Worm (Caenorhabditis elegans): ENCODE results near the gene exos-9.

Gene exos-9

ce11 chrIII:7166664-7167567 lies 31.0 kb downstream of the exos-9 start (continued):
- TF ChIP-seq nhr-76 (tag; optimal IDR thresholded peaks at IDR 0.05) (no peak), egl-27 (tag; optimal IDR thresholded peaks at IDR 0.05) (peak in 1 of 2 experiments; percentile 46), unc-130 (tag; optimal IDR thresholded peaks at IDR 0.05) (no peak), efl-1 (optimal IDR thresholded peaks at IDR 0.05) (peak; percentile 61), efl-1 (GFP tag; optimal IDR thresholded peaks at IDR 0.05 in 1 of 2) (peak in 1 of 2 experiments; percentile 38), ama-1 (optimal IDR thresholded peaks at IDR 0.05) (no peak), hlh-4 (tag; optimal IDR thresholded peaks at IDR 0.05) (no peak), jun-1 (tag; optimal IDR thresholded peaks at IDR 0.05) (no peak), C34B4.2 (tag; optimal IDR thresholded peaks at IDR 0.05) (no peak), ceh-63 (GFP tag; optimal IDR thresholded peaks at IDR 0.05) (no peak), tbx-2 (tag; optimal IDR thresholded peaks at IDR 0.05) (peak; percentile 36), egl-13 (tag; optimal IDR thresholded peaks at IDR 0.05) (no peak), sox-4 (tag; optimal IDR thresholded peaks at IDR 0.05) (no peak), hlh-17 (GFP tag; optimal IDR thresholded peaks at IDR 0.05; ENCODE audit: borderline replicate concordance) (no peak), nhr-28 (tag; optimal IDR thresholded peaks at IDR 0.05) (no peak), vab-15 (tag; optimal IDR thresholded peaks at IDR 0.05) (no peak), snpc-4 (tag; optimal IDR thresholded peaks at IDR 0.05) (peak; percentile 14), mab-9 (GFP tag; IDR thresholded peaks at IDR 0.05) (no peak), nhr-84 (tag; optimal IDR thresholded peaks at IDR 0.05) (no peak), elt-3 (tag; optimal IDR thresholded peaks at IDR 0.05) (peak in 1 of 6 experiments; percentile 14), mep-1 (tag; optimal IDR thresholded peaks at IDR 0.05) (peak; percentile 82), nhr-47 (tag; optimal IDR thresholded peaks at IDR 0.05) (peak; percentile 44), unc-86 (tag; optimal IDR thresholded peaks at IDR 0.05) (peak; percentile 14), tlp-1 (tag; optimal IDR thresholded peaks at IDR 0.05) (no peak), aly-2 (tag; optimal IDR thresholded peaks at IDR 0.05) (no peak), snu-23 (GFP tag; optimal IDR thresholded peaks at IDR 0.05) (peak; percentile 51), mdl-1 (tag; optimal IDR thresholded peaks at IDR 0.05) (peak in 1 of 2 experiments; percentile 40), pqm-1 (tag; optimal IDR thresholded peaks at IDR 0.05) (no peak), zip-4 (GFP tag; optimal IDR thresholded peaks at IDR 0.05) (no peak), dpl-1 (GFP tag; optimal IDR thresholded peaks at IDR 0.05) (peak in 2 of 3 experiments; percentile 16 to 49), nhr-12 (tag; optimal IDR thresholded peaks at IDR 0.05) (no peak), nhr-90 (tag; optimal IDR thresholded peaks at IDR 0.05; ENCODE audit: poor library complexity) (no peak), sptf-1 (tag; optimal IDR thresholded peaks at IDR 0.05) (no peak), nhr-20 (tag; optimal IDR thresholded peaks at IDR 0.05) (no peak), lin-39 (tag; optimal IDR thresholded peaks at IDR 0.05) (no peak), unc-62 (GFP tag; optimal IDR thresholded peaks at IDR 0.05) (no peak), zag-1 (tag; optimal IDR thresholded peaks at IDR 0.05) (no peak), lsy-2 (tag; optimal IDR thresholded peaks at IDR 0.05) (peak; percentile 12 to 63)

- peak; percentile 77 for TF ChIP-seq xbp-1 (tag; optimal IDR thresholded peaks at IDR 0.05)
- peak; percentile 83 for TF ChIP-seq elt-2 (tag; optimal IDR thresholded peaks at IDR 0.05)
- TF ChIP-seq unc-30 (tag; optimal IDR thresholded peaks at IDR 0.05): no peak
- TF ChIP-seq unc-86 (tag; optimal IDR thresholded peaks at IDR 0.05): no peak
- peak in 1 of 2 experiments; percentile 47 for TF ChIP-seq lsy-2 (tag; optimal IDR thresholded peaks at IDR 0.05)
- peak in 1 of 2 experiments; percentile 11 for TF ChIP-seq mdl-1 (tag; optimal IDR thresholded peaks at IDR 0.05)
- TF ChIP-seq jun-1 (tag; optimal IDR thresholded peaks at IDR 0.05): peak; percentile 10
- no peak for TF ChIP-seq nhr-77 (tag; optimal IDR thresholded peaks at IDR 0.05)
- TF ChIP-seq C34B4.2 (tag; optimal IDR thresholded peaks at IDR 0.05): no peak
- no peak for TF ChIP-seq fkh-4 (tag; optimal IDR thresholded peaks at IDR 0.05; ENCODE audit: borderline replicate concordance)
- no peak for TF ChIP-seq ceh-88 (GFP tag; IDR thresholded peaks at IDR 0.05)
- no peak for TF ChIP-seq pax-3 (tag; optimal IDR thresholded peaks at IDR 0.05)
- no peak for TF ChIP-seq sox-4 (tag; optimal IDR thresholded peaks at IDR 0.05)
- TF ChIP-seq ceh-90 (tag; optimal IDR thresholded peaks at IDR 0.05): no peak
- TF ChIP-seq rnt-1 (tag; optimal IDR thresholded peaks at IDR 0.05): no peak
- no peak for TF ChIP-seq Y116A8C.19 (tag; optimal IDR thresholded peaks at IDR 0.05; ENCODE audit: borderline replicate concordance)
- no peak for TF ChIP-seq nhr-237 (tag; optimal IDR thresholded peaks at IDR 0.05)
- peak; percentile 53 for TF ChIP-seq blmp-1 (tag; optimal IDR thresholded peaks at IDR 0.05)
- no peak for TF ChIP-seq aly-2 (tag; optimal IDR thresholded peaks at IDR 0.05)
- no peak for TF ChIP-seq nhr-85 (tag)
- TF ChIP-seq nhr-12 (tag; optimal IDR thresholded peaks at IDR 0.05): no peak
- no peak for TF ChIP-seq ces-1 (GFP tag; optimal IDR thresholded peaks at IDR 0.05)
These were observed 32.0 kb downstream of the exos-9 start for ce11 chrIII:7165816-7166229.
